Worm (Caenorhabditis elegans) whole organism, young adult: ENCODE measurements around the gene nlp-19.
A peak's percentile ranks its signal among the peaks of the same experiment; 100 is the strongest.

Experiments used
- Y67H2A.10 ChIP-seq: fragments of 200-800 bp; sonication (Bioruptor generic); conservative IDR thresholded peaks from 2 replicates; pipeline ENCODE4 v1.3.6; 2022; ENCODE audit warnings: missing genetic modification reagents, missing genetic modification characterization, missing compliant biosample characterization
- akir-1 ChIP-seq: fragments of 200-800 bp; sonication (Bioruptor generic); optimal IDR thresholded peaks from 2 replicates; lab custom pipeline; 2018; ENCODE audit warnings: mild to moderate bottlenecking, missing genetic modification characterization, moderate library complexity, missing compliant biosample characterization
- dpl-1 ChIP-seq: fragments of 150-350 bp; optimal IDR thresholded peaks from 2 replicates; lab custom pipeline; 2014; ENCODE audit warnings: missing biosample characterization, missing genetic modification reagents, missing genetic modification characterization
- ets-4 ChIP-seq: fragments of 200-800 bp; sonication (Bioruptor generic); optimal IDR thresholded peaks from 2 replicates; lab custom pipeline; 2018; ENCODE audit warnings: mild to moderate bottlenecking, missing genetic modification characterization, missing compliant biosample characterization
- nhr-120 ChIP-seq: fragments of 200-800 bp; sonication (Bioruptor generic); IDR thresholded peaks from 2 replicates; pipeline ENCODE4 v1.3.6; 2022; ENCODE audit warnings: missing genetic modification characterization, missing compliant biosample characterization
- nhr-80 ChIP-seq: sonication (generic microtip); optimal IDR thresholded peaks from 2 replicates; lab custom pipeline; 2016; ENCODE audit warnings: missing genetic modification characterization, missing compliant biosample characterization
- unc-62 ChIP-seq: fragments of 150-350 bp; optimal IDR thresholded peaks from 2 replicates; lab custom pipeline; 2014; ENCODE audit warnings: missing biosample characterization, missing genetic modification reagents, missing genetic modification characterization

The nlp-19 gene

ce11 chrX:11003701-11004100 lies 45.2 kb downstream of the nlp-19 start:
- TF ChIP-seq akir-1 (GFP tag; lab: Kevin White, UChicago) (no peak), Y67H2A.10 (GFP tag; lab: Robert Waterston, UW) (no peak), nhr-120 (GFP tag; lab: Robert Waterston, UW) (no peak)
- TF ChIP-seq, all 124 proteins: peak for 0

- TF ChIP-seq akir-1 (GFP tag; lab: Kevin White, UChicago) (no peak), nhr-80 (tag; lab: Kevin White, UChicago) (peak; percentile 42)
Measured at ce11 chrX:11007393-11007792, 48.9 kb downstream of the nlp-19 start.

- TF ChIP-seq dpl-1 (GFP tag; lab: Kevin White, UChicago) (no peak), nhr-80 (tag; lab: Kevin White, UChicago) (peak; percentile 58), unc-62 (GFP tag; lab: Kevin White, UChicago) (peak; percentile 14), ets-4 (GFP tag; lab: Kevin White, UChicago) (peak; percentile 73)
- TF ChIP-seq, all 124 proteins: peak for 3
Measured at ce11 chrX:11008052-11008451, 49.5 kb downstream of the nlp-19 start, which contains the start of gene del-5. Gene del-5 (minus strand): TSS chrX:11008181.
